Worm (Caenorhabditis elegans) whole organism, L1 larva: ENCODE data around the gene elt-7.
A peak's percentile ranks its signal among the peaks of the same experiment; 100 is the strongest.

Experiments
- C16A3.4 ChIP-seq: fragments of 150-350 bp; optimal IDR thresholded peaks from 2 replicates; lab custom pipeline; 2014; ENCODE audit warnings: missing biosample characterization, missing genetic modification characterization
- C34B4.2 ChIP-seq: sonication (generic microtip); optimal IDR thresholded peaks from 2 replicates; lab custom pipeline; 2017; ENCODE audit warnings: mild to moderate bottlenecking, missing genetic modification characterization, missing compliant biosample characterization
- Y116A8C.19 ChIP-seq: sonication (generic microtip); optimal IDR thresholded peaks from 2 replicates; lab custom pipeline; 2016; ENCODE audit warnings: missing compliant biosample characterization, missing genetic modification characterization, borderline replicate concordance
- aha-1 ChIP-seq: fragments of 150-350 bp; optimal IDR thresholded peaks from 2 replicates; lab custom pipeline; 2014; ENCODE audit warnings: missing biosample characterization, missing genetic modification characterization
- ama-1 ChIP-seq: fragments of 150-350 bp; optimal IDR thresholded peaks from 2 replicates; lab custom pipeline; 2014
- ceh-63 ChIP-seq: fragments of 200-800 bp; sonication (Bioruptor generic); optimal IDR thresholded peaks from 2 replicates; lab custom pipeline; 2018; ENCODE audit warnings: mild to moderate bottlenecking, missing genetic modification characterization, missing compliant biosample characterization
- ceh-82 ChIP-seq, 3 experiments: fragments of 150-350 bp in 1 of 3; sonication (generic microtip) in 2 of 3; optimal IDR thresholded peaks; 2 replicates each; lab custom pipeline; 2014 to 2017; ENCODE audit warnings: missing biosample characterization in 3 of 3, missing genetic modification characterization in 3 of 3
- ceh-88 ChIP-seq: fragments of 200-800 bp; sonication (Bioruptor generic); IDR thresholded peaks from 2 replicates; pipeline ENCODE4 v1.3.6; 2022; ENCODE audit warnings: missing genetic modification characterization, missing compliant biosample characterization
- ceh-90 ChIP-seq: sonication (generic microtip); optimal IDR thresholded peaks from 2 replicates; lab custom pipeline; 2016; ENCODE audit warnings: missing genetic modification characterization, missing compliant biosample characterization
- efl-1 ChIP-seq, 4 experiments: fragments of 150-350 bp; optimal IDR thresholded peaks in 3 of 4; peaks in 1 of 4; 1 replicate in 1 of 4; 2 replicates in 3 of 4; lab custom pipeline; 2014; ENCODE audit warnings: missing biosample characterization in 2 of 4, missing genetic modification characterization in 2 of 4, missing genetic modification reagents in 2 of 4
- elt-2 ChIP-seq: sonication (generic microtip); optimal IDR thresholded peaks from 2 replicates; lab custom pipeline; 2016; ENCODE audit warnings: missing genetic modification characterization, mild to moderate bottlenecking, inconsistent platforms, missing compliant biosample characterization, missing genetic modification reagents
- elt-3 ChIP-seq, 6 experiments: fragments of 150-350 bp in 1 of 6; sonication (generic microtip); optimal IDR thresholded peaks; 2 replicates each; lab custom pipeline; 2017 to 2018; ENCODE audit warnings: missing biosample characterization in 6 of 6, missing genetic modification characterization in 6 of 6, inconsistent platforms in 1 of 6
- ets-5 ChIP-seq: fragments of 200-800 bp; sonication (Bioruptor generic); IDR thresholded peaks from 2 replicates; pipeline ENCODE4 v1.3.6; 2022; ENCODE audit warnings: missing genetic modification characterization, missing compliant biosample characterization
- fkh-10 ChIP-seq: sonication (generic microtip); optimal IDR thresholded peaks from 2 replicates; lab custom pipeline; 2017; ENCODE audit warnings: missing biosample characterization, missing genetic modification reagents, missing genetic modification characterization
- fkh-4 ChIP-seq: sonication (generic microtip); optimal IDR thresholded peaks from 2 replicates; lab custom pipeline; 2016; ENCODE audit warnings: missing compliant biosample characterization, missing genetic modification characterization, borderline replicate concordance
- fkh-8 ChIP-seq: sonication (generic microtip); optimal IDR thresholded peaks from 2 replicates; lab custom pipeline; 2016; ENCODE audit warnings: mild to moderate bottlenecking, missing genetic modification characterization, missing compliant biosample characterization
- hlh-17 ChIP-seq: fragments of 200-800 bp; sonication (Bioruptor generic); optimal IDR thresholded peaks from 2 replicates; lab custom pipeline; 2018; ENCODE audit warnings: missing genetic modification characterization, mild to moderate bottlenecking, missing compliant biosample characterization, moderate library complexity, borderline replicate concordance
- hlh-4 ChIP-seq: sonication (generic microtip); optimal IDR thresholded peaks from 2 replicates; lab custom pipeline; 2016; ENCODE audit warnings: mild to moderate bottlenecking, missing genetic modification characterization, missing compliant biosample characterization
- isw-1 ChIP-seq: fragments of 200-800 bp; sonication (Bioruptor generic); IDR thresholded peaks from 2 replicates; pipeline ENCODE4 v1.3.6; 2022; ENCODE audit warnings: missing genetic modification characterization, missing compliant biosample characterization
- jun-1 ChIP-seq: fragments of 150-350 bp; optimal IDR thresholded peaks from 2 replicates; lab custom pipeline; 2014; ENCODE audit warnings: missing biosample characterization, missing genetic modification reagents, missing genetic modification characterization
- lin-14 ChIP-seq: fragments of 200-800 bp; sonication (Bioruptor generic); optimal IDR thresholded peaks from 2 replicates; lab custom pipeline; 2018; ENCODE audit warnings: mild to moderate bottlenecking, missing genetic modification characterization, moderate library complexity, missing compliant biosample characterization
- lin-15B ChIP-seq: fragments of 150-350 bp; sonication (generic microtip); optimal IDR thresholded peaks from 3 replicates; lab custom pipeline; 2014; ENCODE audit warnings: missing biosample characterization, missing genetic modification characterization
- lin-35 ChIP-seq, 2 experiments: fragments of 150-350 bp; optimal IDR thresholded peaks; 2 replicates each; lab custom pipeline; 2014; ENCODE audit warnings: missing biosample characterization in 2 of 2, missing genetic modification characterization in 2 of 2, missing genetic modification reagents in 2 of 2
- lsy-2 ChIP-seq, 2 experiments: fragments of 150-350 bp; optimal IDR thresholded peaks; 2 replicates each; lab custom pipeline; 2014; ENCODE audit warnings: missing biosample characterization in 2 of 2, missing genetic modification characterization in 2 of 2
- mab-9 ChIP-seq: fragments of 200-800 bp; sonication (Bioruptor generic); IDR thresholded peaks from 2 replicates; pipeline ENCODE4 v1.3.6; 2022; ENCODE audit warnings: missing genetic modification reagents, missing genetic modification characterization, missing compliant biosample characterization
- mdl-1 ChIP-seq, 2 experiments: fragments of 150-350 bp; optimal IDR thresholded peaks; 2 replicates each; lab custom pipeline; 2014 to 2017; ENCODE audit warnings: missing biosample characterization in 2 of 2, missing genetic modification characterization in 2 of 2, inconsistent platforms in 1 of 2
- mep-1 ChIP-seq: fragments of 150-350 bp; optimal IDR thresholded peaks from 2 replicates; lab custom pipeline; 2014; ENCODE audit warnings: missing biosample characterization, missing genetic modification characterization
- nhr-11 ChIP-seq: fragments of 150-350 bp; optimal IDR thresholded peaks from 2 replicates; lab custom pipeline; 2014; ENCODE audit warnings: missing biosample characterization, missing genetic modification characterization
- nhr-28 ChIP-seq: fragments of 150-350 bp; optimal IDR thresholded peaks from 2 replicates; lab custom pipeline; 2014; ENCODE audit warnings: missing biosample characterization, missing genetic modification characterization
- nhr-76 ChIP-seq: sonication (generic microtip); optimal IDR thresholded peaks from 2 replicates; lab custom pipeline; 2017; ENCODE audit warnings: missing biosample characterization, missing genetic modification characterization
- nhr-77 ChIP-seq: fragments of 150-350 bp; optimal IDR thresholded peaks from 2 replicates; lab custom pipeline; 2014; ENCODE audit warnings: missing biosample characterization, missing genetic modification characterization
- pag-3 ChIP-seq: sonication (generic microtip); optimal IDR thresholded peaks from 2 replicates; lab custom pipeline; 2017; ENCODE audit warnings: missing genetic modification characterization, mild to moderate bottlenecking, missing compliant biosample characterization, antibody characterized with exemption, borderline replicate concordance; ENCODE audit not compliant: insufficient read depth
- snpc-4 ChIP-seq: fragments of 150-350 bp; optimal IDR thresholded peaks from 2 replicates; lab custom pipeline; 2014; ENCODE audit warnings: missing biosample characterization, missing genetic modification characterization
- snu-23 ChIP-seq: sonication (generic microtip); optimal IDR thresholded peaks from 2 replicates; lab custom pipeline; 2016; ENCODE audit warnings: missing genetic modification characterization, missing compliant biosample characterization
- sptf-1 ChIP-seq: fragments of 150-350 bp; optimal IDR thresholded peaks from 2 replicates; lab custom pipeline; 2014; ENCODE audit warnings: missing biosample characterization, missing genetic modification characterization
- tbx-2 ChIP-seq: sonication (generic microtip); optimal IDR thresholded peaks from 2 replicates; lab custom pipeline; 2016; ENCODE audit warnings: missing genetic modification characterization, missing compliant biosample characterization
- tlp-1 ChIP-seq: fragments of 150-350 bp; optimal IDR thresholded peaks from 2 replicates; lab custom pipeline; 2014; ENCODE audit warnings: missing biosample characterization, missing genetic modification characterization
- unc-30 ChIP-seq: sonication (generic microtip); optimal IDR thresholded peaks from 2 replicates; lab custom pipeline; 2017; ENCODE audit warnings: missing biosample characterization, missing genetic modification characterization
- unc-98 ChIP-seq: fragments of 200-800 bp; sonication (Bioruptor generic); IDR thresholded peaks from 2 replicates; pipeline ENCODE4 v1.3.6; 2022; ENCODE audit warnings: missing genetic modification characterization, missing compliant biosample characterization
- xbp-1 ChIP-seq: sonication (generic microtip); optimal IDR thresholded peaks from 2 replicates; lab custom pipeline; 2016; ENCODE audit warnings: missing genetic modification characterization, missing compliant biosample characterization
- zip-4 ChIP-seq: fragments of 200-800 bp; sonication (Bioruptor generic); optimal IDR thresholded peaks from 2 replicates; lab custom pipeline; 2018; ENCODE audit warnings: mild to moderate bottlenecking, missing genetic modification characterization, moderate library complexity, missing compliant biosample characterization
- ztf-4 ChIP-seq: fragments of 150-350 bp; optimal IDR thresholded peaks from 2 replicates; lab custom pipeline; 2014; ENCODE audit warnings: missing biosample characterization, missing genetic modification characterization

The elt-7 gene

ce11 chrV:4770408-4770947 is at the start of gene elt-7:
Gene elt-7 (plus strand): TSS chrV:4770670.
- TF ChIP-seq nhr-76 (tag; lab: Kevin White, UChicago) (no peak), elt-2 (tag; lab: Kevin White, UChicago) (peak; percentile 29), lin-35 (GFP tag; optimal IDR thresholded peaks at IDR 0.05; lab: Kevin White, UChicago) (peak in 1 of 2 experiments; percentile 10)
- TF ChIP-seq, all 84 proteins: peak for 2

ce11 chrV:4720884-4721464 is 49.5 kb upstream of the elt-7 start:
- TF ChIP-seq elt-2 (tag; lab: Kevin White, UChicago) (peak; percentile 54), isw-1 (no peak), snu-23 (GFP tag; lab: Kevin White, UChicago) (no peak), fkh-10 (GFP tag; lab: Kevin White, UChicago) (no peak), ceh-88 (GFP tag; lab: Robert Waterston, UW) (no peak), mab-9 (GFP tag; lab: Robert Waterston, UW) (no peak), zip-4 (no peak), ceh-90 (no peak), lin-14 (GFP tag; lab: Kevin White, UChicago) (no peak), aha-1 (tag; lab: Kevin White, UChicago) (no peak), lin-35 (GFP tag; optimal IDR thresholded peaks at IDR 0.05; lab: Kevin White, UChicago) (peak in 1 of 2 experiments; percentile 44), ets-5 (GFP tag; lab: Robert Waterston, UW) (no peak), ama-1 (lab: Kevin White, UChicago) (no peak), efl-1 (optimal IDR thresholded peaks at IDR 0.05; lab: Kevin White, UChicago) (no peak), efl-1 (GFP tag; optimal IDR thresholded peaks at IDR 0.05 in 1 of 2; lab: Kevin White, UChicago) (peak in 1 of 2 experiments; percentile 27)

ce11 chrV:4722314-4722713 is 48.2 kb upstream of the elt-7 start, which contains the start of gene F39G3.5:
Gene F39G3.5 (plus strand): TSS chrV:4722614.
- no peak for TF ChIP-seq fkh-8 (tag; lab: Kevin White, UChicago)
- TF ChIP-seq C34B4.2 (tag; lab: Kevin White, UChicago), result no peak
- TF ChIP-seq ceh-82 (tag; optimal IDR thresholded peaks at IDR 0.05; lab: Kevin White, UChicago), result no peak
- TF ChIP-seq mep-1, result no peak
- no peak for TF ChIP-seq efl-1 (optimal IDR thresholded peaks at IDR 0.05; lab: Kevin White, UChicago)
- TF ChIP-seq efl-1 (GFP tag; optimal IDR thresholded peaks at IDR 0.05 in 1 of 2; lab: Kevin White, UChicago), result no peak
- no peak for TF ChIP-seq ets-5 (GFP tag; lab: Robert Waterston, UW)
- no peak for TF ChIP-seq jun-1 (tag; lab: Kevin White, UChicago)
- no peak for TF ChIP-seq Y116A8C.19 (tag; lab: Kevin White, UChicago)
- TF ChIP-seq ztf-4, result no peak
- TF ChIP-seq lsy-2 (tag; optimal IDR thresholded peaks at IDR 0.05; lab: Kevin White, UChicago), result no peak
- no peak for TF ChIP-seq nhr-76 (tag; lab: Kevin White, UChicago)
- TF ChIP-seq nhr-11 (tag; lab: Kevin White, UChicago), result no peak

ce11 chrV:4724453-4724852 is 46.0 kb upstream of the elt-7 start, which contains the start of gene F39G3.4:
Gene F39G3.4 (plus strand): TSS chrV:4724753.
- TF ChIP-seq mdl-1 (tag; optimal IDR thresholded peaks at IDR 0.05; lab: Kevin White, UChicago), result no peak
- no peak for TF ChIP-seq aha-1 (tag; lab: Kevin White, UChicago)
- no peak for TF ChIP-seq C16A3.4 (tag; lab: Kevin White, UChicago)
- no peak for TF ChIP-seq nhr-28 (tag; lab: Kevin White, UChicago)
- no peak for TF ChIP-seq jun-1 (tag; lab: Kevin White, UChicago)
- no peak for TF ChIP-seq unc-30 (tag; lab: Kevin White, UChicago)
- TF ChIP-seq ceh-63, result no peak
- no peak for TF ChIP-seq hlh-4 (tag; lab: Kevin White, UChicago)
- no peak for TF ChIP-seq unc-98 (GFP tag; lab: Robert Waterston, UW)
- no peak for TF ChIP-seq snpc-4 (tag; lab: Kevin White, UChicago)

- TF ChIP-seq hlh-17 (GFP tag; lab: Kevin White, UChicago) (no peak), ceh-88 (GFP tag; lab: Robert Waterston, UW) (no peak), xbp-1 (peak; percentile 27), nhr-77 (tag; lab: Kevin White, UChicago) (no peak), efl-1 (optimal IDR thresholded peaks at IDR 0.05; lab: Kevin White, UChicago) (no peak), efl-1 (GFP tag; optimal IDR thresholded peaks at IDR 0.05 in 1 of 2; lab: Kevin White, UChicago) (peak in 1 of 2 experiments; percentile 67), tlp-1 (tag; lab: Kevin White, UChicago) (no peak), pag-3 (tag; lab: Kevin White, UChicago) (no peak), fkh-4 (no peak), elt-3 (tag; optimal IDR thresholded peaks at IDR 0.05; lab: Kevin White, UChicago) (no peak), jun-1 (tag; lab: Kevin White, UChicago) (no peak), sptf-1 (tag; lab: Kevin White, UChicago) (no peak), aha-1 (tag; lab: Kevin White, UChicago) (no peak), mab-9 (GFP tag; lab: Robert Waterston, UW) (no peak), lin-15B (no peak), hlh-4 (tag; lab: Kevin White, UChicago) (no peak), C34B4.2 (tag; lab: Kevin White, UChicago) (no peak), tbx-2 (tag; lab: Kevin White, UChicago) (no peak)
These were observed 40.4 kb upstream of the elt-7 start, which contains the start of gene tig-2 for ce11 chrV:4730075-4730474. Gene tig-2 (minus strand): TSS chrV:4730161.
